Fruit fly (Drosophila melanogaster) whole organism, wandering third instar larva: ENCODE data around the gene CG4546.

Source experiments
- Abd-B ChIP-seq: fragments of >200 bp; optimal IDR thresholded peaks from 2 replicates; lab custom pipeline; 2017; ENCODE audit warnings: missing biosample characterization, missing genetic modification characterization
- CG9705 ChIP-seq: fragments of 200-800 bp; sonication (Bioruptor generic); optimal IDR thresholded peaks from 2 replicates; lab custom pipeline; 2018; ENCODE audit warnings: missing biosample characterization, mild to moderate bottlenecking, missing genetic modification characterization
- Hr83 ChIP-seq: fragments of 200-300 bp; sonication (Bioruptor generic); optimal IDR thresholded peaks from 2 replicates; lab custom pipeline; 2016; ENCODE audit warnings: missing biosample characterization, mild to moderate bottlenecking, missing genetic modification characterization, moderate library complexity; ENCODE audit not compliant: poor library complexity, severe bottlenecking
- OdsH ChIP-seq: fragments of 200-800 bp; sonication (Bioruptor generic); optimal IDR thresholded peaks from 2 replicates; lab custom pipeline; 2016; ENCODE audit warnings: missing biosample characterization, mild to moderate bottlenecking, missing genetic modification characterization
- Sp1 ChIP-seq: fragments of 200-800 bp; sonication (Bioruptor generic); optimal IDR thresholded peaks from 3 replicates; lab custom pipeline; 2019; ENCODE audit warnings: missing biosample characterization, mild to moderate bottlenecking, missing genetic modification characterization, moderate library complexity
- fru ChIP-seq: fragments of 200-800 bp; sonication (Bioruptor generic); optimal IDR thresholded peaks from 3 replicates; lab custom pipeline; 2016; ENCODE audit warnings: missing biosample characterization, mild to moderate bottlenecking, missing genetic modification characterization
- h ChIP-seq: fragments of 200-800 bp; sonication (Bioruptor generic); optimal IDR thresholded peaks from 3 replicates; lab custom pipeline; 2016; ENCODE audit warnings: missing biosample characterization, mild to moderate bottlenecking, missing genetic modification characterization
- psq ChIP-seq: fragments of 200-800 bp; sonication (Bioruptor generic); optimal IDR thresholded peaks from 3 replicates; lab custom pipeline; 2017; ENCODE audit warnings: missing biosample characterization, mild to moderate bottlenecking, missing genetic modification characterization, moderate library complexity
- rgr ChIP-seq: fragments of 200-800 bp; sonication (Bioruptor generic); optimal IDR thresholded peaks from 3 replicates; lab custom pipeline; 2016; ENCODE audit warnings: missing biosample characterization, mild to moderate bottlenecking, missing genetic modification characterization
- sv ChIP-seq: fragments of 200-800 bp; sonication (Bioruptor generic); optimal IDR thresholded peaks from 3 replicates; lab custom pipeline; 2016; ENCODE audit warnings: missing biosample characterization, missing genetic modification characterization
- tai ChIP-seq: sonication (Bioruptor generic); optimal IDR thresholded peaks from 2 replicates; lab custom pipeline; 2016; ENCODE audit warnings: missing biosample characterization, missing genetic modification characterization
- usp ChIP-seq: fragments of >200 bp; optimal IDR thresholded peaks from 2 replicates; lab custom pipeline; 2017; ENCODE audit warnings: missing biosample characterization, missing genetic modification characterization
- woc ChIP-seq: sonication (Bioruptor generic); optimal IDR thresholded peaks from 2 replicates; lab custom pipeline; 2016; ENCODE audit warnings: missing biosample characterization, mild to moderate bottlenecking, missing genetic modification characterization

DNA sequence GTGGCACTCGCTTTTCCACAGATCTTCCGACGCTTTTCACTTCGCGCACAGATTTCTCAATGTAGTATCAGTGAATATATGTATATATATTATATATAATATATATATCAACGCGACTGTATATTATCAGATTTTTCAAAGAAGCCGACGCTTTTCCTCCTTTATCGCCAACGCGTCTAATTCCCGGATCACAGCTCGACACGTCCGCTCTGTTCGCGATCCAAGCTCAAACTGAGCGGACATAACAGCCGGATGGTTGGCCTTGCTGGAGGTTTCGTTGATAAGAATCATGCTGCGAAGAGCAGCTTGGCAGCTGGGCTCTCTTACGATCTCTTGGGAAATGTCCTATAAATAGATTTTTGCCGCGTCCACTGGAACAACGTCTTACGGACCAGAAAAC is 7.0 kb downstream of the CG4546 start, which contains the start of gene cv-d:
- no peak for TF ChIP-seq h
- TF ChIP-seq Hr83 (GFP tag; lab: Kevin White, UChicago): no peak
- TF ChIP-seq psq (GFP tag; lab: Kevin White, UChicago): no peak
- no peak for TF ChIP-seq Sp1
- no peak for TF ChIP-seq woc (GFP tag; lab: Kevin White, UChicago)
- TF ChIP-seq Abd-B (GFP tag; lab: Kevin White, UChicago): no peak
- no peak for TF ChIP-seq usp (GFP tag; lab: Kevin White, UChicago)
- no peak for TF ChIP-seq fru (GFP tag; lab: Kevin White, UChicago)
- TF ChIP-seq CG9705: no peak
- TF ChIP-seq sv (GFP tag; lab: Kevin White, UChicago): no peak
- no peak for TF ChIP-seq rgr
- TF ChIP-seq tai (GFP tag; lab: Kevin White, UChicago): no peak
- TF ChIP-seq OdsH (GFP tag; lab: Kevin White, UChicago): no peak
